Worm (Caenorhabditis elegans) whole organism, L2 larva: Measurements from ENCODE around the gene par-1.

Experiments used
- F13H6.1 ChIP-seq: sonication (generic microtip); optimal IDR thresholded peaks from 2 replicates; lab custom pipeline; 2016; ENCODE audit warnings: missing genetic modification characterization, missing compliant biosample characterization
- ZK546.5 ChIP-seq: sonication (generic microtip); optimal IDR thresholded peaks from 2 replicates; lab custom pipeline; 2017; ENCODE audit warnings: missing biosample characterization, missing genetic modification characterization
- aly-2 ChIP-seq: fragments of 150-350 bp; optimal IDR thresholded peaks from 2 replicates; lab custom pipeline; 2014; ENCODE audit warnings: missing biosample characterization, missing genetic modification characterization
- ama-1 ChIP-seq: fragments of 150-350 bp; optimal IDR thresholded peaks from 2 replicates; lab custom pipeline; 2018; ENCODE audit warnings: inconsistent platforms
- blmp-1 ChIP-seq: sonication (generic microtip); optimal IDR thresholded peaks from 2 replicates; lab custom pipeline; 2017; ENCODE audit warnings: missing genetic modification characterization, mild to moderate bottlenecking, missing compliant biosample characterization, antibody characterized with exemption, moderate library complexity; ENCODE audit not compliant: insufficient read depth
- ceh-16 ChIP-seq: fragments of 150-350 bp; optimal IDR thresholded peaks from 2 replicates; lab custom pipeline; 2014; ENCODE audit warnings: missing biosample characterization, missing genetic modification characterization
- lin-13 ChIP-seq: fragments of 150-350 bp; optimal IDR thresholded peaks from 2 replicates; lab custom pipeline; 2014; ENCODE audit warnings: missing biosample characterization, missing genetic modification reagents, missing genetic modification characterization
- nhr-237 ChIP-seq: fragments of 150-350 bp; optimal IDR thresholded peaks from 2 replicates; lab custom pipeline; 2014; ENCODE audit warnings: missing biosample characterization, missing genetic modification characterization
- nhr-77 ChIP-seq: fragments of 150-350 bp; optimal IDR thresholded peaks from 2 replicates; lab custom pipeline; 2014; ENCODE audit warnings: missing biosample characterization, missing genetic modification characterization
- snpc-4 ChIP-seq: fragments of 150-350 bp; optimal IDR thresholded peaks from 2 replicates; lab custom pipeline; 2014; ENCODE audit warnings: missing biosample characterization, missing genetic modification characterization
- unc-62 ChIP-seq: fragments of 150-350 bp; optimal IDR thresholded peaks from 2 replicates; lab custom pipeline; 2014; ENCODE audit warnings: missing biosample characterization, missing genetic modification reagents, missing genetic modification characterization
- zag-1 ChIP-seq: fragments of 150-350 bp; optimal IDR thresholded peaks from 2 replicates; lab custom pipeline; 2014; ENCODE audit warnings: missing biosample characterization, missing genetic modification characterization
- ztf-4 ChIP-seq: fragments of 150-350 bp; optimal IDR thresholded peaks from 2 replicates; lab custom pipeline; 2014; ENCODE audit warnings: missing biosample characterization, missing genetic modification characterization

DNA sequence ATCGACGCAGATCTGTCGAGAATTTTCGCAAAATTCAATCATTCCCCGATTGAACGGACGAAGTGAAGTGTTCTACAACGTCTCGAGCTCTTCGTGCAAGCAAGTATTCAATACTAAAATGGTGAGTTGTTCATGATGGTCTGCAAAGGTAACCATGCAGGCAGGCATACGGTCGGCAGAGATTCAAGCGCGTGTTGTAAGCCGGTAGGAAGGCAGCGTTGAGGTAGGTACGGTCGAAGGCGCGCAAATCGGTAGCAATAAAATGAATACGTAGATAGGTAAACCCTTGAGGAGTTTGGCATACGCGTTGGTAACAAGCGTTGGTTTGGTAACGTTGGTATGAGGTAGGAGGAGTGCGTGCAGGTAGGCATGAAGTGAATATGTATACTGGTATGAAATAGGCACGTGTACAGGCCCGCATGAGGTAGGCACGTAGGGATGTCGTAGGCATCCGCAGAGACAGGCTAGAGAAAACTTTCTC, 77.3 kb downstream of the par-1 start, which contains the start of gene D1086.17:
- TF ChIP-seq F13H6.1 (tag; lab: Kevin White, UChicago), result no peak
- TF ChIP-seq blmp-1 (tag; lab: Kevin White, UChicago), result no peak
- no peak for TF ChIP-seq ZK546.5
- TF ChIP-seq lin-13 (GFP tag; lab: Kevin White, UChicago), result no peak
- TF ChIP-seq nhr-77, result no peak
- no peak for TF ChIP-seq snpc-4 (tag; lab: Kevin White, UChicago)
- no peak for TF ChIP-seq aly-2 (tag; lab: Kevin White, UChicago)
- no peak for TF ChIP-seq ceh-16 (tag; lab: Kevin White, UChicago)
- no peak for TF ChIP-seq zag-1 (tag; lab: Kevin White, UChicago)
- no peak for TF ChIP-seq ama-1 (lab: Kevin White, UChicago)
- no peak for TF ChIP-seq unc-62 (GFP tag; lab: Kevin White, UChicago)
- TF ChIP-seq ztf-4 (tag; lab: Kevin White, UChicago), result no peak
- TF ChIP-seq nhr-237 (tag; lab: Kevin White, UChicago), result no peak
